Worm (Caenorhabditis elegans) whole organism, L2 larva: ENCODE measurements around the gene inos-1.

Source experiments
- alr-1 ChIP-seq: fragments of 150-350 bp; optimal IDR thresholded peaks from 2 replicates; lab custom pipeline; 2014; ENCODE audit warnings: missing biosample characterization, missing genetic modification characterization
- aly-2 ChIP-seq: fragments of 150-350 bp; optimal IDR thresholded peaks from 2 replicates; lab custom pipeline; 2014; ENCODE audit warnings: missing biosample characterization, missing genetic modification characterization
- ama-1 ChIP-seq: fragments of 150-350 bp; optimal IDR thresholded peaks from 2 replicates; lab custom pipeline; 2018; ENCODE audit warnings: inconsistent platforms
- egl-27 ChIP-seq: sonication (generic microtip); optimal IDR thresholded peaks from 3 replicates; lab custom pipeline; 2017; ENCODE audit warnings: missing biosample characterization, missing genetic modification reagents, missing genetic modification characterization
- fos-1 ChIP-seq: fragments of 150-350 bp; optimal IDR thresholded peaks from 2 replicates; lab custom pipeline; 2014; ENCODE audit warnings: missing biosample characterization, missing genetic modification characterization
- lin-39 ChIP-seq: fragments of 150-350 bp; optimal IDR thresholded peaks from 2 replicates; lab custom pipeline; 2014; ENCODE audit warnings: missing biosample characterization, missing genetic modification reagents, missing genetic modification characterization
- mdl-1 ChIP-seq, 2 experiments: fragments of 150-350 bp in 1 of 2; sonication (generic microtip) in 1 of 2; optimal IDR thresholded peaks; 2 replicates each; lab custom pipeline; 2017; ENCODE audit warnings: missing biosample characterization in 2 of 2, missing genetic modification characterization in 2 of 2
- nhr-12 ChIP-seq: fragments of 150-350 bp; optimal IDR thresholded peaks from 2 replicates; lab custom pipeline; 2014; ENCODE audit warnings: missing biosample characterization, missing genetic modification characterization
- skn-1 ChIP-seq: sonication (generic microtip); optimal IDR thresholded peaks from 2 replicates; lab custom pipeline; 2017; ENCODE audit warnings: missing biosample characterization, missing genetic modification characterization
- snpc-4 ChIP-seq: fragments of 150-350 bp; optimal IDR thresholded peaks from 2 replicates; lab custom pipeline; 2014; ENCODE audit warnings: missing biosample characterization, missing genetic modification characterization
- unc-62 ChIP-seq: fragments of 150-350 bp; optimal IDR thresholded peaks from 2 replicates; lab custom pipeline; 2014; ENCODE audit warnings: missing biosample characterization, missing genetic modification reagents, missing genetic modification characterization

- TF ChIP-seq mdl-1 (tag; optimal IDR thresholded peaks at IDR 0.05; lab: Kevin White, UChicago) (no peak), fos-1 (tag; lab: Kevin White, UChicago) (no peak), snpc-4 (tag; lab: Kevin White, UChicago) (no peak), nhr-12 (tag; lab: Kevin White, UChicago) (no peak), aly-2 (tag; lab: Kevin White, UChicago) (no peak), unc-62 (GFP tag; lab: Kevin White, UChicago) (no peak), ama-1 (lab: Kevin White, UChicago) (no peak), alr-1 (tag; lab: Kevin White, UChicago) (no peak), lin-39 (tag; lab: Kevin White, UChicago) (no peak), egl-27 (tag; lab: Kevin White, UChicago) (no peak), skn-1 (tag; lab: Kevin White, UChicago) (no peak)
Observed at ce11 chrII:11720819-11721218, 20.7 kb upstream of the inos-1 start.
